Worm (Caenorhabditis elegans) whole organism, young adult: ENCODE measurements around the gene F10E9.4.

ENCODE experiments used
- ama-1 ChIP-seq, 3 experiments: fragments of 150-350 bp in 1 of 3; sonication (generic microtip) in 2 of 3; optimal IDR thresholded peaks; 2 replicates each; lab custom pipeline; 2014 to 2018; ENCODE audit warnings: missing biosample characterization in 2 of 3, missing genetic modification characterization in 2 of 3, missing genetic modification reagents in 2 of 3
- hmg-1.2 ChIP-seq: fragments of 200-800 bp; sonication (Bioruptor generic); IDR thresholded peaks from 2 replicates; pipeline ENCODE4 v1.3.6; 2022; ENCODE audit warnings: missing genetic modification reagents, missing genetic modification characterization, missing compliant biosample characterization
- mel-28 ChIP-seq: sonication (generic microtip); optimal IDR thresholded peaks from 2 replicates; lab custom pipeline; 2016; ENCODE audit warnings: borderline replicate concordance, mild to moderate bottlenecking, missing genetic modification characterization, missing compliant biosample characterization
- nfya-2 ChIP-seq: fragments of 200-800 bp; sonication (Bioruptor generic); IDR thresholded peaks from 2 replicates; pipeline ENCODE4 v1.3.6; 2022; ENCODE audit warnings: missing genetic modification reagents, missing genetic modification characterization, missing compliant biosample characterization
- sdz-38 ChIP-seq: sonication (generic microtip); optimal IDR thresholded peaks from 2 replicates; lab custom pipeline; 2016; ENCODE audit warnings: missing genotype, missing genetic modification characterization, missing compliant biosample characterization

DNA sequence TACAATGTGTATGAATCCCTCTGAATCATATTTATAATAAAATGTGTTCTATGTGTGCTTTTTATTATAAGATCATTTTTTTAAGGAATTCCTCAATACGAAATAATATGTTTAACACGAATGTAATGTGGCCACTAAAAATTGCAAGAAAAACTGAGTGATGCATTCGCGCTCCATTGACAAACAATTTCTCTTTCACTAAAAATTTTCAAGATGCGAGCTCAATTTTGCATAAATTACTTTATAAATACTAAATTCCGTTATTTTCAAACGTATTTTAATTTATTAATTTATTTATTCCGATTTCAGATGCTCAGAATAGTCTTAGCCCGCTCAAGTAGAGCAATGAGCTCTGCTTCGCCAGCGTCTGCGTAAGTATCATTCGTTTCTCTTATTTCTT lies 42.6 kb upstream of the F10E9.4 start, which contains the start of gene mrps-9:
- TF ChIP-seq hmg-1.2 (GFP tag; lab: Robert Waterston, UW) (no peak), ama-1 (optimal IDR thresholded peaks at IDR 0.05; lab: Kevin White, UChicago) (no peak), ama-1 (GFP tag; optimal IDR thresholded peaks at IDR 0.05; lab: Kevin White, UChicago) (no peak), mel-28 (tag; lab: Kevin White, UChicago) (no peak), nfya-2 (GFP tag; lab: Robert Waterston, UW) (no peak), sdz-38 (tag; lab: Kevin White, UChicago) (no peak)
